Fruit fly (Drosophila melanogaster) whole organism, embryonic: ENCODE measurements around the gene zuc.

Experiments
- Abd-B ChIP-seq: fragments of 200-800 bp; sonication (Bioruptor generic); optimal IDR thresholded peaks from 2 replicates; lab custom pipeline; 2018; ENCODE audit warnings: missing biosample characterization, mild to moderate bottlenecking, missing genetic modification characterization, moderate library complexity
- Atf-2 ChIP-seq: fragments of 200-800 bp; sonication (Bioruptor generic); optimal IDR thresholded peaks from 2 replicates; lab custom pipeline; 2016; ENCODE audit warnings: missing biosample characterization, missing genetic modification characterization
- B-H1 ChIP-seq: fragments of 200-800 bp; sonication (Bioruptor generic); IDR thresholded peaks from 3 replicates; pipeline ENCODE4 v1.3.6; 2022; ENCODE audit warnings: missing biosample characterization, missing genetic modification characterization
- CG10543 ChIP-seq: fragments of 200-800 bp; sonication (Bioruptor generic); optimal IDR thresholded peaks from 3 replicates; lab custom pipeline; 2017; ENCODE audit warnings: missing biosample characterization, mild to moderate bottlenecking, missing genetic modification characterization, moderate library complexity
- CG12299 ChIP-seq: fragments of 200-800 bp; sonication (Bioruptor generic); optimal IDR thresholded peaks from 2 replicates; lab custom pipeline; 2018; ENCODE audit warnings: missing biosample characterization, mild to moderate bottlenecking, missing genetic modification characterization
- CG13287 ChIP-seq: fragments of 200-800 bp; sonication (Bioruptor generic); IDR thresholded peaks from 2 replicates; pipeline ENCODE4 v1.3.6; 2022; ENCODE audit warnings: missing biosample characterization, missing genetic modification characterization; ENCODE audit not compliant: partially characterized antibody
- CG17328 ChIP-seq: fragments of 200-800 bp; sonication (Bioruptor generic); IDR thresholded peaks from 2 replicates; pipeline ENCODE4 v1.3.6; 2022; ENCODE audit warnings: missing biosample characterization, missing genetic modification characterization
- CG34422 ChIP-seq: fragments of 200-800 bp; sonication (Bioruptor generic); IDR thresholded peaks from 3 replicates; pipeline ENCODE4 v1.3.6; 2022; ENCODE audit warnings: missing biosample characterization, missing genetic modification characterization
- CG4328 ChIP-seq: fragments of 200-800 bp; sonication (Bioruptor generic); optimal IDR thresholded peaks from 3 replicates; lab custom pipeline; 2017; ENCODE audit warnings: missing biosample characterization, missing genetic modification reagents, missing genetic modification characterization
- CG5180 ChIP-seq: fragments of 200-800 bp; sonication (Bioruptor generic); optimal IDR thresholded peaks from 3 replicates; lab custom pipeline; 2017; ENCODE audit warnings: missing biosample characterization, missing genetic modification characterization, mild to moderate bottlenecking, moderate library complexity, missing genetic modification reagents
- CG6175 ChIP-seq: fragments of 200-800 bp; sonication (Bioruptor generic); IDR thresholded peaks from 3 replicates; pipeline ENCODE4 v1.3.6; 2022; ENCODE audit warnings: missing biosample characterization, missing genetic modification characterization
- CG6272 ChIP-seq: fragments of 200-800 bp; sonication (Bioruptor generic); IDR thresholded peaks from 2 replicates; pipeline ENCODE4 v1.3.6; 2022; ENCODE audit warnings: missing biosample characterization, missing genetic modification characterization
- CG6765 ChIP-seq: fragments of 200-800 bp; sonication (Bioruptor generic); optimal IDR thresholded peaks from 3 replicates; lab custom pipeline; 2017; ENCODE audit warnings: missing biosample characterization, mild to moderate bottlenecking, missing genetic modification characterization
- CG7357 ChIP-seq: fragments of 200-800 bp; sonication (Bioruptor generic); IDR thresholded peaks from 3 replicates; pipeline ENCODE4 v1.3.6; 2022; ENCODE audit warnings: missing biosample characterization, missing genetic modification characterization
- CG8478 ChIP-seq: fragments of >200 bp; optimal IDR thresholded peaks from 2 replicates; lab custom pipeline; 2018
- CG8944 ChIP-seq: fragments of 200-800 bp; sonication (Bioruptor generic); optimal IDR thresholded peaks from 3 replicates; lab custom pipeline; 2016; ENCODE audit warnings: missing biosample characterization, missing genetic modification characterization
- CG9437 ChIP-seq: fragments of 200-800 bp; sonication (Bioruptor generic); optimal IDR thresholded peaks from 2 replicates; lab custom pipeline; 2018; ENCODE audit warnings: missing biosample characterization, mild to moderate bottlenecking, missing genetic modification characterization
- CG9797 ChIP-seq: fragments of 200-800 bp; sonication (Bioruptor generic); optimal IDR thresholded peaks from 3 replicates; lab custom pipeline; 2018; ENCODE audit warnings: missing biosample characterization, mild to moderate bottlenecking, missing genetic modification characterization
- CTCF ChIP-seq: fragments of 200-800 bp; sonication (Bioruptor generic); optimal IDR thresholded peaks from 2 replicates; lab custom pipeline; 2017; ENCODE audit warnings: missing biosample characterization, mild to moderate bottlenecking, missing genetic modification characterization, moderate library complexity
- Deaf1 ChIP-seq: fragments of 200-800 bp; optimal IDR thresholded peaks from 3 replicates; lab custom pipeline; 2019; ENCODE audit warnings: missing biosample characterization, mild to moderate bottlenecking, missing genetic modification characterization, moderate library complexity
- Hr3 ChIP-seq: fragments of 200-800 bp; sonication (Bioruptor generic); optimal IDR thresholded peaks from 3 replicates; lab custom pipeline; 2016; ENCODE audit warnings: missing biosample characterization, missing genetic modification characterization
- Nf-YB ChIP-seq: fragments of 200-800 bp; sonication (Bioruptor generic); optimal IDR thresholded peaks from 3 replicates; lab custom pipeline; 2019; ENCODE audit warnings: missing biosample characterization, mild to moderate bottlenecking, missing genetic modification characterization, moderate library complexity
- Nf-YC ChIP-seq: fragments of 200-800 bp; optimal IDR thresholded peaks from 3 replicates; lab custom pipeline; 2019; ENCODE audit warnings: missing biosample characterization, mild to moderate bottlenecking, missing genetic modification characterization, moderate library complexity
- Pdp1 ChIP-seq, 2 experiments: fragments of 200-800 bp; sonication (Bioruptor generic); optimal IDR thresholded peaks; 3 replicates each; lab custom pipeline; 2016; ENCODE audit warnings: missing biosample characterization in 2 of 2, missing genetic modification characterization in 2 of 2, mild to moderate bottlenecking in 1 of 2, moderate library complexity in 1 of 2
- Ptx1 ChIP-seq: fragments of 200-800 bp; sonication (Bioruptor generic); IDR thresholded peaks from 2 replicates; pipeline ENCODE4 v1.3.6; 2022; ENCODE audit warnings: missing biosample characterization, missing genetic modification characterization
- Sin3A ChIP-seq: fragments of >200 bp; optimal IDR thresholded peaks from 2 replicates; lab custom pipeline; 2018
- TFAM ChIP-seq: fragments of 200-800 bp; sonication (Bioruptor generic); optimal IDR thresholded peaks from 2 replicates; lab custom pipeline; 2017; ENCODE audit warnings: missing biosample characterization, missing genetic modification characterization, inconsistent platforms
- al ChIP-seq: fragments of 200-800 bp; sonication (Bioruptor generic); IDR thresholded peaks from 2 replicates; pipeline ENCODE4 v1.3.6; 2022; ENCODE audit warnings: missing biosample characterization, missing genetic modification characterization
- caup ChIP-seq: fragments of 200-800 bp; sonication (Bioruptor generic); optimal IDR thresholded peaks from 3 replicates; lab custom pipeline; 2017; ENCODE audit warnings: missing biosample characterization, mild to moderate bottlenecking, missing genetic modification characterization, moderate library complexity; ENCODE audit not compliant: severe bottlenecking
- cg ChIP-seq: fragments of 200-800 bp; sonication (Bioruptor generic); optimal IDR thresholded peaks from 3 replicates; lab custom pipeline; 2019; ENCODE audit warnings: missing biosample characterization, mild to moderate bottlenecking, missing genetic modification characterization, moderate library complexity
- cwo ChIP-seq: fragments of 200-800 bp; sonication (Bioruptor generic); optimal IDR thresholded peaks from 3 replicates; lab custom pipeline; 2017; ENCODE audit warnings: missing biosample characterization, missing genetic modification characterization, mild to moderate bottlenecking, moderate library complexity, missing genetic modification reagents
- dimm ChIP-seq: fragments of 200-800 bp; sonication (Bioruptor generic); IDR thresholded peaks from 2 replicates; pipeline ENCODE4 v1.3.6; 2022; ENCODE audit warnings: missing biosample characterization, missing genetic modification characterization
- dmrt99B ChIP-seq: fragments of 200-800 bp; sonication (Bioruptor generic); optimal IDR thresholded peaks from 2 replicates; lab custom pipeline; 2018; ENCODE audit warnings: missing biosample characterization, mild to moderate bottlenecking, missing genetic modification characterization, moderate library complexity
- exex ChIP-seq: fragments of 200-800 bp; sonication (Bioruptor generic); optimal IDR thresholded peaks from 4 replicates; lab custom pipeline; 2018; ENCODE audit warnings: missing biosample characterization, mild to moderate bottlenecking, missing genetic modification characterization, moderate library complexity
- fd102C ChIP-seq: fragments of 200-800 bp; sonication (Bioruptor generic); optimal IDR thresholded peaks from 2 replicates; lab custom pipeline; 2018; ENCODE audit warnings: missing biosample characterization, mild to moderate bottlenecking, missing genetic modification characterization, moderate library complexity
- grn ChIP-seq: fragments of 200-800 bp; sonication (Bioruptor generic); optimal IDR thresholded peaks from 3 replicates; lab custom pipeline; 2017; ENCODE audit warnings: missing biosample characterization, missing genetic modification characterization
- kni ChIP-seq: fragments of 200-800 bp; sonication (Bioruptor generic); optimal IDR thresholded peaks from 3 replicates; lab custom pipeline; 2017; ENCODE audit warnings: mild to moderate bottlenecking, missing biosample characterization, missing genetic modification reagents, missing genetic modification characterization
- lab ChIP-seq: fragments of 200-800 bp; sonication (Bioruptor generic); optimal IDR thresholded peaks from 3 replicates; lab custom pipeline; 2017; ENCODE audit warnings: missing biosample characterization, missing genetic modification characterization, mild to moderate bottlenecking, moderate library complexity, missing genetic modification reagents
- lola ChIP-seq, 3 experiments: fragments of >200 bp in 2 of 3; fragments of 200-800 bp in 1 of 3; sonication (Bioruptor generic) in 1 of 3; optimal IDR thresholded peaks; 2 replicates each; lab custom pipeline; 2017 to 2019; ENCODE audit warnings: missing biosample characterization in 3 of 3, missing genetic modification characterization in 3 of 3, mild to moderate bottlenecking in 1 of 3, moderate library complexity in 1 of 3
- mam ChIP-seq: fragments of 200-800 bp; sonication (Bioruptor generic); optimal IDR thresholded peaks from 3 replicates; lab custom pipeline; 2016; ENCODE audit warnings: missing biosample characterization, missing genetic modification characterization
- mirr ChIP-seq: fragments of 200-800 bp; sonication (Bioruptor generic); optimal IDR thresholded peaks from 3 replicates; lab custom pipeline; 2018; ENCODE audit warnings: missing biosample characterization, mild to moderate bottlenecking, missing genetic modification characterization
- sqz ChIP-seq: fragments of 200-800 bp; sonication (Bioruptor generic); optimal IDR thresholded peaks from 3 replicates; lab custom pipeline; 2018; ENCODE audit warnings: missing biosample characterization, mild to moderate bottlenecking, missing genetic modification characterization
- sug ChIP-seq: fragments of 200-800 bp; optimal IDR thresholded peaks from 2 replicates; lab custom pipeline; 2019; ENCODE audit warnings: missing biosample characterization, mild to moderate bottlenecking, missing genetic modification characterization, moderate library complexity
- tll ChIP-seq, 2 experiments: fragments of 200-800 bp in 1 of 2; fragments of >200 bp in 1 of 2; sonication (Bioruptor generic) in 1 of 2; optimal IDR thresholded peaks; 2 replicates each; lab custom pipeline; 2017 to 2019; ENCODE audit warnings: missing biosample characterization in 2 of 2, missing genetic modification characterization in 2 of 2, mild to moderate bottlenecking in 1 of 2, moderate library complexity in 1 of 2
- vfl ChIP-seq: fragments of 200-800 bp; sonication (Bioruptor generic); optimal IDR thresholded peaks from 2 replicates; lab custom pipeline; 2016; ENCODE audit warnings: missing biosample characterization, missing genetic modification characterization
- yki ChIP-seq: fragments of >200 bp; optimal IDR thresholded peaks from 3 replicates; lab custom pipeline; 2018

Gene zuc

dm6 chr2L:12006397-12007330, 17.0 kb upstream of the zuc start (continued):
- TF ChIP-seq tll (GFP tag; optimal IDR thresholded peaks at IDR 0.05; lab: Kevin White, UChicago) (no peak), CG9797 (GFP tag; lab: Kevin White, UChicago) (peak; percentile 20), CG9437 (GFP tag; lab: Kevin White, UChicago) (peak; percentile 95), fd102C (peak; percentile 52), CG17328 (no peak), CG4328 (peak; percentile 94), yki (lab: Kevin White, UChicago) (no peak), mam (peak; percentile 69), CG13287 (GFP tag; lab: Robert Waterston, UW) (no peak), Sin3A (lab: Kevin White, UChicago) (no peak), al (GFP tag; lab: Robert Waterston, UW) (no peak), CG6272 (GFP tag; lab: Robert Waterston, UW) (peak; percentile 74), lola (GFP tag; optimal IDR thresholded peaks at IDR 0.05; lab: Kevin White, UChicago) (peak in 1 of 3 experiments; percentile 98), dimm (GFP tag; lab: Robert Waterston, UW) (no peak), dmrt99B (tag; lab: Kevin White, UChicago) (peak; percentile 96), CG34422 (GFP tag; lab: Robert Waterston, UW) (no peak), CG8478 (lab: Kevin White, UChicago) (peak; percentile 52)

dm6 chr2L:12005436-12006396, 16.0 kb upstream of the zuc start:
- TF ChIP-seq CG6765 (GFP tag; lab: Kevin White, UChicago) (no peak), Abd-B (GFP tag; lab: Kevin White, UChicago) (peak; percentile 81), vfl (GFP tag; lab: Kevin White, UChicago) (no peak), Nf-YB (GFP tag; lab: Kevin White, UChicago) (peak; percentile 95), sug (tag; lab: Kevin White, UChicago) (peak; percentile 90), CG5180 (peak; percentile 36), CG12299 (peak; percentile 13), CG6272 (GFP tag; lab: Robert Waterston, UW) (no peak), grn (no peak), Ptx1 (no peak), cwo (GFP tag; lab: Kevin White, UChicago) (peak; percentile 84), caup (GFP tag; lab: Kevin White, UChicago) (peak; percentile 16), Deaf1 (tag; lab: Kevin White, UChicago) (peak; percentile 10), CG7357 (GFP tag; lab: Robert Waterston, UW) (no peak), CG10543 (GFP tag; lab: Kevin White, UChicago) (peak; percentile 98), B-H1 (GFP tag; lab: Robert Waterston, UW) (no peak), cg (no peak), TFAM (no peak), mirr (GFP tag; lab: Kevin White, UChicago) (peak; percentile 71), Nf-YC (tag; lab: Kevin White, UChicago) (peak; percentile 96), CG8944 (no peak), exex (peak; percentile 61), Hr3 (GFP tag; lab: Kevin White, UChicago) (peak; percentile 44), lab (GFP tag; lab: Kevin White, UChicago) (peak; percentile 14), sqz (GFP tag; lab: Kevin White, UChicago) (peak; percentile 92), kni (peak; percentile 95), CTCF (no peak), Atf-2 (no peak), CG6175 (GFP tag; lab: Robert Waterston, UW) (no peak), Pdp1 (GFP tag; optimal IDR thresholded peaks at IDR 0.05; lab: Kevin White, UChicago) (peak in 1 of 2 experiments; percentile 20)
